Fruit fly (Drosophila melanogaster) whole organism, prepupa: ENCODE measurements around the gene bnk.

ENCODE experiments used
- Blimp-1 ChIP-seq: fragments of 200-800 bp; sonication (Bioruptor generic); optimal IDR thresholded peaks from 3 replicates; lab custom pipeline; 2017; ENCODE audit warnings: missing biosample characterization, missing genetic modification characterization, mild to moderate bottlenecking, moderate library complexity, missing genetic modification reagents
- CG10669 ChIP-seq: fragments of 200-800 bp; sonication (Bioruptor generic); optimal IDR thresholded peaks from 3 replicates; lab custom pipeline; 2018; ENCODE audit warnings: missing biosample characterization, mild to moderate bottlenecking, missing genetic modification characterization, moderate library complexity
- CG11294 ChIP-seq: fragments of 200-800 bp; sonication (Bioruptor generic); IDR thresholded peaks from 2 replicates; pipeline ENCODE4 v1.3.6; 2022; ENCODE audit warnings: missing biosample characterization, missing genetic modification characterization
- CG11762 ChIP-seq: fragments of 200-800 bp; sonication (Bioruptor generic); optimal IDR thresholded peaks from 3 replicates; lab custom pipeline; 2016; ENCODE audit warnings: missing biosample characterization, missing genetic modification characterization; ENCODE audit not compliant: insufficient read depth
- CG15336 ChIP-seq: fragments of 200-800 bp; sonication (Bioruptor generic); IDR thresholded peaks from 2 replicates; pipeline ENCODE4 v1.3.6; 2022; ENCODE audit warnings: missing biosample characterization, missing genetic modification characterization
- CG3032 ChIP-seq: fragments of 200-800 bp; optimal IDR thresholded peaks from 2 replicates; lab custom pipeline; 2019; ENCODE audit warnings: missing biosample characterization, mild to moderate bottlenecking, missing genetic modification characterization, moderate library complexity
- CG32006 ChIP-seq: fragments of 200-800 bp; sonication (Bioruptor generic); optimal IDR thresholded peaks from 3 replicates; lab custom pipeline; 2017; ENCODE audit warnings: missing biosample characterization, mild to moderate bottlenecking, missing genetic modification characterization
- CG34406 ChIP-seq: fragments of 200-800 bp; sonication (Bioruptor generic); optimal IDR thresholded peaks from 3 replicates; lab custom pipeline; 2016; ENCODE audit warnings: missing biosample characterization, missing genetic modification characterization
- CG4318 ChIP-seq: fragments of 200-800 bp; sonication (Bioruptor generic); optimal IDR thresholded peaks from 3 replicates; lab custom pipeline; 2017; ENCODE audit warnings: missing biosample characterization, mild to moderate bottlenecking, missing genetic modification characterization
- CG6163 ChIP-seq: fragments of 200-800 bp; sonication (Bioruptor generic); IDR thresholded peaks from 3 replicates; pipeline ENCODE4 v1.3.6; 2022; ENCODE audit warnings: missing biosample characterization, missing genetic modification characterization
- CG6276 ChIP-seq: fragments of 200-800 bp; sonication (Bioruptor generic); optimal IDR thresholded peaks from 2 replicates; lab custom pipeline; 2017; ENCODE audit warnings: missing biosample characterization, mild to moderate bottlenecking, missing genetic modification characterization
- CG6808 ChIP-seq: fragments of 200-800 bp; sonication (Bioruptor generic); optimal IDR thresholded peaks from 3 replicates; lab custom pipeline; 2017; ENCODE audit warnings: missing biosample characterization, missing genetic modification characterization, mild to moderate bottlenecking, moderate library complexity, missing genetic modification reagents
- CG7368 ChIP-seq: fragments of 200-800 bp; sonication (Bioruptor generic); optimal IDR thresholded peaks from 3 replicates; lab custom pipeline; 2016; ENCODE audit warnings: missing biosample characterization, missing genetic modification characterization
- CG8119 ChIP-seq: fragments of 200-800 bp; sonication (Bioruptor generic); IDR thresholded peaks from 3 replicates; pipeline ENCODE4 v1.3.6; 2022; ENCODE audit warnings: missing biosample characterization, missing genetic modification characterization
- CG8632 ChIP-seq: fragments of 200-800 bp; sonication (Bioruptor generic); optimal IDR thresholded peaks from 3 replicates; lab custom pipeline; 2016; ENCODE audit warnings: missing biosample characterization, missing genetic modification characterization
- Eip78C ChIP-seq: fragments of 200-800 bp; sonication (Bioruptor generic); peaks from one replicate; lab custom pipeline; 2016; ENCODE audit warnings: missing biosample characterization, missing genetic modification characterization
- Ets21C ChIP-seq: fragments of 200-800 bp; sonication (Bioruptor generic); optimal IDR thresholded peaks from 3 replicates; lab custom pipeline; 2016; ENCODE audit warnings: missing biosample characterization, missing genetic modification characterization
- Ets96B ChIP-seq: fragments of 200-800 bp; optimal IDR thresholded peaks from 2 replicates; lab custom pipeline; 2019; ENCODE audit warnings: missing biosample characterization, mild to moderate bottlenecking, missing genetic modification characterization, moderate library complexity
- Hr4 ChIP-seq: fragments of 200-800 bp; sonication (Bioruptor generic); optimal IDR thresholded peaks from 3 replicates; lab custom pipeline; 2016; ENCODE audit warnings: missing biosample characterization, missing genetic modification characterization
- Lpt ChIP-seq: fragments of 200-800 bp; sonication (Bioruptor generic); optimal IDR thresholded peaks from 3 replicates; lab custom pipeline; 2016; ENCODE audit warnings: missing biosample characterization, missing genetic modification characterization
- Met ChIP-seq: fragments of 200-800 bp; sonication (Bioruptor generic); optimal IDR thresholded peaks from 3 replicates; lab custom pipeline; 2016; ENCODE audit warnings: missing biosample characterization, missing genetic modification characterization
- Sox102F ChIP-seq: fragments of 200-800 bp; sonication (Bioruptor generic); optimal IDR thresholded peaks from 2 replicates; lab custom pipeline; 2016; ENCODE audit warnings: missing biosample characterization, mild to moderate bottlenecking, missing genetic modification characterization
- Sox14 ChIP-seq: fragments of 200-800 bp; sonication (Bioruptor generic); optimal IDR thresholded peaks from 3 replicates; lab custom pipeline; 2016; ENCODE audit warnings: missing biosample characterization, missing genetic modification characterization
- cyc ChIP-seq: fragments of 200-800 bp; sonication (Bioruptor generic); optimal IDR thresholded peaks from 3 replicates; lab custom pipeline; 2016; ENCODE audit warnings: missing biosample characterization, missing genetic modification characterization
- dac ChIP-seq: fragments of 200-800 bp; sonication (Bioruptor generic); optimal IDR thresholded peaks from 2 replicates; lab custom pipeline; 2017; ENCODE audit warnings: missing biosample characterization, mild to moderate bottlenecking, missing genetic modification characterization
- dsx ChIP-seq: fragments of 200-800 bp; optimal IDR thresholded peaks from 3 replicates; lab custom pipeline; 2019; ENCODE audit warnings: missing biosample characterization, mild to moderate bottlenecking, missing genetic modification characterization, moderate library complexity; ENCODE audit not compliant: poor library complexity, severe bottlenecking
- eg ChIP-seq: fragments of 200-800 bp; sonication (Bioruptor generic); IDR thresholded peaks from 3 replicates; pipeline ENCODE4 v1.3.6; 2022; ENCODE audit warnings: missing biosample characterization, missing genetic modification characterization
- fd59A ChIP-seq: fragments of 200-800 bp; sonication (Bioruptor generic); optimal IDR thresholded peaks from 2 replicates; lab custom pipeline; 2017; ENCODE audit warnings: missing biosample characterization, mild to moderate bottlenecking, missing genetic modification characterization, missing genetic modification reagents
- fkh ChIP-seq: fragments of 200-800 bp; sonication (Bioruptor generic); optimal IDR thresholded peaks from 3 replicates; lab custom pipeline; 2017; ENCODE audit warnings: missing biosample characterization, mild to moderate bottlenecking, missing genetic modification characterization, moderate library complexity
- pdm3 ChIP-seq: fragments of 200-800 bp; sonication (Bioruptor generic); optimal IDR thresholded peaks from 3 replicates; lab custom pipeline; 2016; ENCODE audit warnings: missing biosample characterization, missing genetic modification characterization
- salr ChIP-seq, 2 experiments: fragments of 200-800 bp; sonication (Bioruptor generic); optimal IDR thresholded peaks; 3 replicates each; lab custom pipeline; 2016 to 2018; ENCODE audit warnings: missing biosample characterization in 2 of 2, missing genetic modification characterization in 2 of 2, mild to moderate bottlenecking in 1 of 2
- ss ChIP-seq, 2 experiments: fragments of 200-800 bp; sonication (Bioruptor generic); optimal IDR thresholded peaks; 2 replicates in 1 of 2; 3 replicates in 1 of 2; lab custom pipeline; 2017 to 2018; ENCODE audit warnings: mild to moderate bottlenecking in 2 of 2, missing biosample characterization in 2 of 2, missing genetic modification characterization in 2 of 2, moderate library complexity in 1 of 2
- svp ChIP-seq: fragments of 200-800 bp; sonication (Bioruptor generic); peaks from one replicate; lab custom pipeline; 2016; ENCODE audit warnings: missing biosample characterization, missing genetic modification characterization

The bnk gene

DNA sequence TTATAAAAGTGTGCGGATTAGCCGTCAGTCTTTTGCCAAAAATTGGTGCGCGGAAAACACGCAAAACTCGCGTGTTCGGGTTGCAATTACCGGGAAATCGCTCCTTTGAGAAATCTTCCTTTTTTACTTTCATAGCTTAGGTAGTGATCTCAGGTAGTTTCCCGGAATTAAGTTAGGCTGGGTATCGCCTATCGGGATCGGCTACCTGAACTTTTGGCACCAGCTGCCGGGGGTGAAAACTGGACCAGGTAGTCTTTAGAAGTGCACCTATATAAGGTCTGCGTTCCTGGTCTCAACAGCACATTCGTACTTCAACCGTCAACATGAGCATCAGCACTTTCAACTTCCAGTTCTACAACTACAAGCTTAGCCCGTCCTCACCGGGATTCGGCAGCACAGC, at the start of gene bnk:
bnk (plus strand) TSS at position 301 of the 400 bp plus-strand sequence.
- TF ChIP-seq dsx (no peak), dac (GFP tag; lab: Kevin White, UChicago) (no peak), pdm3 (GFP tag; lab: Kevin White, UChicago) (no peak), CG34406 (GFP tag; lab: Kevin White, UChicago) (no peak), eg (GFP tag; lab: Robert Waterston, UW) (no peak), svp (no peak), fd59A (GFP tag; lab: Kevin White, UChicago) (no peak), Lpt (GFP tag; lab: Kevin White, UChicago) (no peak), CG15336 (GFP tag; lab: Robert Waterston, UW) (no peak), Ets96B (no peak), fkh (no peak), salr (GFP tag; optimal IDR thresholded peaks at IDR 0.05; lab: Kevin White, UChicago) (no peak)

dm6 chr3R:31146920-31147319, 46.2 kb upstream of the bnk start:
- TF ChIP-seq CG32006 (GFP tag; lab: Kevin White, UChicago): peak; percentile 50
- no peak for TF ChIP-seq dsx
- peak; percentile 47; the same call in 1 of the 3 replicates for TF ChIP-seq CG6163 (GFP tag; lab: Robert Waterston, UW)
- TF ChIP-seq CG8119 (GFP tag; lab: Robert Waterston, UW): peak; percentile 50; the same call in 2 of the 3 replicates
- no peak for TF ChIP-seq Blimp-1 (GFP tag; lab: Kevin White, UChicago)
- TF ChIP-seq Hr4 (GFP tag; lab: Kevin White, UChicago): peak; percentile 37
- no peak for TF ChIP-seq CG7368 (GFP tag; lab: Kevin White, UChicago)
- peak; percentile 42; the same call in 1 of the 2 replicates for TF ChIP-seq CG15336 (GFP tag; lab: Robert Waterston, UW)
- TF ChIP-seq CG11762: no peak
- TF ChIP-seq CG6276: peak; percentile 9
- peak; percentile 64 for TF ChIP-seq eg (GFP tag; lab: Robert Waterston, UW)

- TF ChIP-seq Sox14 (GFP tag; lab: Kevin White, UChicago) (no peak), Eip78C (GFP tag; lab: Kevin White, UChicago) (no peak), CG11294 (no peak), Ets21C (GFP tag; lab: Kevin White, UChicago) (no peak)
Measured at dm6 chr3R:31168429-31168828, 24.7 kb upstream of the bnk start.

DNA sequence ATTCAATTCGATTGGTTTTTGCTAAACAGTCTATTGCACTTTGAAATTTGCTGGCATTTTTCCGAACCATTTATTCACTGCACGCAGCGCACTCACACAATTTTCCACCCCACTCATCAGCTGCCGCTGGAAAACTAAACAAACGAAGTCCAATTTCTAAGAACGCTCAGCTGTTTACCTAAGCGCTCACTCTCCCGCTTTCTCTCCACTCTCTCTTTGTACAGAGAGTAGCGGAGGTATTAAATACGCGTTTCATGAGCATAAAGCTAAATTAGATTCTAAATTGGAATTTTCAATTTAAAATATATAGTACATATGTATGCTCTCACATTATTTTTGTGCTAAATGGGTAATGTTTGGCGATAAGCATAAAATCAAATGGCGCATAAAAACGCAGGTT, 24.2 kb upstream of the bnk start, which contains the start of gene stops:
stops (minus strand) TSS at position 139 of the 400 bp plus-strand sequence.
- TF ChIP-seq cyc (GFP tag; lab: Kevin White, UChicago) (no peak), CG15336 (GFP tag; lab: Robert Waterston, UW) (no peak), Lpt (GFP tag; lab: Kevin White, UChicago) (no peak), CG8632 (GFP tag; lab: Kevin White, UChicago) (no peak), fkh (peak; percentile 78), CG32006 (GFP tag; lab: Kevin White, UChicago) (peak; percentile 5), CG6276 (peak; percentile 16), CG10669 (GFP tag; lab: Kevin White, UChicago) (no peak), CG4318 (no peak), CG34406 (GFP tag; lab: Kevin White, UChicago) (no peak), Sox102F (no peak), svp (peak; percentile 42), eg (GFP tag; lab: Robert Waterston, UW) (peak; percentile 68; the same call in 2 of the 3 replicates), CG6163 (GFP tag; lab: Robert Waterston, UW) (0 out of 3 replicates have a peak, but pooled peaks have one; percentile 18)
- TF ChIP-seq, all 60 proteins: peak for 6

DNA sequence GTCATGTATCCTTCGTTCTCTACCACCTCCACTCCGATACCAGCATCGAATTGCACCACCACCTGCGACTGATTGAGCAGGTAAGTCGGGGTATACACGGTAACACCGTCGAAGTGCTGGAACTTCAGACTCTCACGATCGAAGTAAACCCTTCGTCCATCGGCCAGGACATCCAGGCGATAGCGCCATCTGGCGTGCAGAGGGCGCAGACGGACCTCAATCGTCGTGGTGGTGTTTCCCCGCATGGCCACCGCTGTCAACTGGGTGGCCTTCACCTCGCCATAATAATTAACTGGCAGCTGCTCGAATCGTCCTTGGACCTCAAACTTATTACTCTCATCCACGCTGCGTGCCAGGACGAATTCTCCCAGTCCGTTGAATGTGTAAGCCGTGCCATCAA, 11.3 kb upstream of the bnk start:
- TF ChIP-seq dac (GFP tag; lab: Kevin White, UChicago) (no peak), CG32006 (GFP tag; lab: Kevin White, UChicago) (no peak), CG6808 (no peak), Met (no peak), ss (GFP tag; optimal IDR thresholded peaks at IDR 0.05; lab: Kevin White, UChicago) (no peak), CG3032 (no peak)
